Worm (Caenorhabditis elegans) whole organism, L3 larva: ENCODE results near the gene msp-78.

ENCODE experiments used
- R02D3.7 ChIP-seq: fragments of 150-350 bp; optimal IDR thresholded peaks from 2 replicates; lab custom pipeline; 2014; ENCODE audit warnings: missing biosample characterization, missing genetic modification characterization
- ZK546.5 ChIP-seq: sonication (generic microtip); optimal IDR thresholded peaks from 2 replicates; lab custom pipeline; 2017; ENCODE audit warnings: missing biosample characterization, missing genetic modification characterization
- aly-2 ChIP-seq: fragments of 150-350 bp; optimal IDR thresholded peaks from 2 replicates; lab custom pipeline; 2014; ENCODE audit warnings: missing biosample characterization, missing genetic modification characterization
- ama-1 ChIP-seq: fragments of 150-350 bp; optimal IDR thresholded peaks from 2 replicates; lab custom pipeline; 2018
- ceh-16 ChIP-seq: sonication (generic microtip); optimal IDR thresholded peaks from 2 replicates; lab custom pipeline; 2017; ENCODE audit warnings: missing biosample characterization, missing genetic modification characterization
- ceh-28 ChIP-seq: fragments of 150-350 bp; optimal IDR thresholded peaks from 2 replicates; lab custom pipeline; 2014; ENCODE audit warnings: missing biosample characterization, missing genetic modification reagents, missing genetic modification characterization
- ceh-82 ChIP-seq: fragments of 150-350 bp; optimal IDR thresholded peaks from 2 replicates; lab custom pipeline; 2014; ENCODE audit warnings: missing biosample characterization, missing genetic modification characterization
- ceh-9 ChIP-seq: sonication (generic microtip); optimal IDR thresholded peaks from 2 replicates; lab custom pipeline; 2018; ENCODE audit warnings: missing biosample characterization, missing genetic modification characterization
- daf-12 ChIP-seq: fragments of 150-350 bp; optimal IDR thresholded peaks from 2 replicates; lab custom pipeline; 2014; ENCODE audit warnings: missing biosample characterization, missing genetic modification reagents, missing genetic modification characterization
- egl-27 ChIP-seq: sonication (generic microtip); optimal IDR thresholded peaks from 4 replicates; lab custom pipeline; 2017; ENCODE audit warnings: missing biosample characterization, missing genetic modification reagents, missing genetic modification characterization
- egl-5 ChIP-seq: fragments of 150-350 bp; optimal IDR thresholded peaks from 2 replicates; lab custom pipeline; 2017; ENCODE audit warnings: missing biosample characterization, missing genetic modification reagents, missing genetic modification characterization, inconsistent platforms
- elt-1 ChIP-seq: fragments of 150-350 bp; optimal IDR thresholded peaks from 2 replicates; lab custom pipeline; 2014; ENCODE audit warnings: missing biosample characterization, missing genetic modification characterization
- elt-2 ChIP-seq: sonication (generic microtip); optimal IDR thresholded peaks from 2 replicates; lab custom pipeline; 2016; ENCODE audit warnings: missing genetic modification reagents, mild to moderate bottlenecking, missing genetic modification characterization, missing compliant biosample characterization
- elt-3 ChIP-seq, 3 experiments: fragments of 150-350 bp in 1 of 3; sonication (generic microtip) in 2 of 3; optimal IDR thresholded peaks; 2 replicates in 2 of 3; 4 replicates in 1 of 3; lab custom pipeline; 2014 to 2017; ENCODE audit warnings: missing biosample characterization in 3 of 3, missing genetic modification characterization in 3 of 3
- eor-1 ChIP-seq, 2 experiments: fragments of 150-350 bp; optimal IDR thresholded peaks; 2 replicates each; lab custom pipeline; 2014 to 2018; ENCODE audit warnings: missing biosample characterization in 2 of 2, missing genetic modification characterization in 2 of 2
- fkh-10 ChIP-seq: sonication (generic microtip); optimal IDR thresholded peaks from 2 replicates; lab custom pipeline; 2017; ENCODE audit warnings: missing biosample characterization, missing genetic modification reagents, missing genetic modification characterization
- fkh-2 ChIP-seq: fragments of 150-350 bp; optimal IDR thresholded peaks from 2 replicates; lab custom pipeline; 2014; ENCODE audit warnings: missing biosample characterization, missing genetic modification reagents, missing genetic modification characterization
- fos-1 ChIP-seq: fragments of 150-350 bp; optimal IDR thresholded peaks from 2 replicates; lab custom pipeline; 2014; ENCODE audit warnings: missing biosample characterization, missing genetic modification characterization
- hmg-11 ChIP-seq: sonication (generic microtip); optimal IDR thresholded peaks from 2 replicates; lab custom pipeline; 2016; ENCODE audit warnings: missing genetic modification characterization, missing compliant biosample characterization
- jun-1 ChIP-seq: fragments of 150-350 bp; optimal IDR thresholded peaks from 2 replicates; lab custom pipeline; 2014; ENCODE audit warnings: missing biosample characterization, missing genetic modification reagents, missing genetic modification characterization
- lin-15B ChIP-seq: fragments of 150-350 bp; optimal IDR thresholded peaks from 2 replicates; lab custom pipeline; 2014; ENCODE audit warnings: missing biosample characterization, missing genetic modification characterization
- lin-39 ChIP-seq: fragments of 150-350 bp; optimal IDR thresholded peaks from 2 replicates; lab custom pipeline; 2018; ENCODE audit warnings: missing biosample characterization, missing genetic modification reagents, missing genetic modification characterization
- lsy-12 ChIP-seq: sonication (generic microtip); optimal IDR thresholded peaks from 2 replicates; lab custom pipeline; 2016; ENCODE audit warnings: mild to moderate bottlenecking, missing genetic modification characterization, missing compliant biosample characterization
- mml-1 ChIP-seq: fragments of 150-350 bp; sonication (generic microtip); optimal IDR thresholded peaks from 3 replicates; lab custom pipeline; 2014; ENCODE audit warnings: missing biosample characterization, missing genetic modification characterization
- nfya-1 ChIP-seq: sonication (generic microtip); optimal IDR thresholded peaks from 2 replicates; lab custom pipeline; 2017; ENCODE audit warnings: missing genetic modification characterization, mild to moderate bottlenecking, missing compliant biosample characterization, antibody characterized with exemption, moderate library complexity; ENCODE audit not compliant: insufficient read depth
- nhr-11 ChIP-seq: fragments of 150-350 bp; optimal IDR thresholded peaks from 2 replicates; lab custom pipeline; 2014; ENCODE audit warnings: missing biosample characterization, missing genetic modification characterization
- nhr-12 ChIP-seq: fragments of 150-350 bp; optimal IDR thresholded peaks from 2 replicates; lab custom pipeline; 2014; ENCODE audit warnings: missing biosample characterization, missing genetic modification characterization
- nhr-23 ChIP-seq: fragments of 150-350 bp; optimal IDR thresholded peaks from 2 replicates; lab custom pipeline; 2014; ENCODE audit warnings: missing biosample characterization, missing genetic modification reagents, missing genetic modification characterization
- nhr-237 ChIP-seq: fragments of 150-350 bp; optimal IDR thresholded peaks from 2 replicates; lab custom pipeline; 2014; ENCODE audit warnings: missing biosample characterization, missing genetic modification characterization
- nhr-25 ChIP-seq: sonication (generic microtip); optimal IDR thresholded peaks from 2 replicates; lab custom pipeline; 2017; ENCODE audit warnings: missing biosample characterization, missing genetic modification characterization
- nhr-28 ChIP-seq: fragments of 150-350 bp; optimal IDR thresholded peaks from 2 replicates; lab custom pipeline; 2014; ENCODE audit warnings: missing biosample characterization, missing genetic modification characterization
- nhr-43 ChIP-seq: sonication (generic microtip); optimal IDR thresholded peaks from 2 replicates; lab custom pipeline; 2016; ENCODE audit warnings: mild to moderate bottlenecking, missing genetic modification characterization, missing compliant biosample characterization; ENCODE audit not compliant: poor library complexity, severe bottlenecking
- nhr-67 ChIP-seq: fragments of 150-350 bp; optimal IDR thresholded peaks from 2 replicates; lab custom pipeline; 2014; ENCODE audit warnings: missing biosample characterization, missing genetic modification characterization
- nhr-76 ChIP-seq: fragments of 150-350 bp; sonication (generic microtip); optimal IDR thresholded peaks from 5 replicates; lab custom pipeline; 2014; ENCODE audit warnings: missing biosample characterization, missing genetic modification characterization
- nhr-77 ChIP-seq: fragments of 150-350 bp; optimal IDR thresholded peaks from 2 replicates; lab custom pipeline; 2014; ENCODE audit warnings: missing biosample characterization, missing genetic modification characterization
- pha-4 ChIP-seq: fragments of 150-350 bp; optimal IDR thresholded peaks from 2 replicates; lab custom pipeline; 2014; ENCODE audit warnings: missing biosample characterization, missing genetic modification reagents, missing genetic modification characterization
- pqm-1 ChIP-seq: fragments of 150-350 bp; optimal IDR thresholded peaks from 2 replicates; lab custom pipeline; 2017; ENCODE audit warnings: missing biosample characterization, missing genetic modification characterization, inconsistent platforms
- sea-2 ChIP-seq: fragments of 150-350 bp; sonication (generic microtip); optimal IDR thresholded peaks from 4 replicates; lab custom pipeline; 2014; ENCODE audit warnings: missing biosample characterization, missing genetic modification reagents, missing genetic modification characterization
- skn-1 ChIP-seq: fragments of 150-350 bp; optimal IDR thresholded peaks from 2 replicates; lab custom pipeline; 2014; ENCODE audit warnings: missing biosample characterization, missing genetic modification characterization
- snpc-4 ChIP-seq: fragments of 150-350 bp; optimal IDR thresholded peaks from 2 replicates; lab custom pipeline; 2014; ENCODE audit warnings: missing biosample characterization, missing genetic modification characterization
- tbx-2 ChIP-seq: sonication (generic microtip); optimal IDR thresholded peaks from 2 replicates; lab custom pipeline; 2016; ENCODE audit warnings: mild to moderate bottlenecking, missing genetic modification characterization, missing compliant biosample characterization
- unc-39 ChIP-seq: sonication (generic microtip); optimal IDR thresholded peaks from 4 replicates; lab custom pipeline; 2017; ENCODE audit warnings: missing biosample characterization, missing genetic modification characterization
- unc-62 ChIP-seq: fragments of 150-350 bp; sonication (generic microtip); optimal IDR thresholded peaks from 4 replicates; lab custom pipeline; 2014; ENCODE audit warnings: missing biosample characterization, missing genetic modification reagents, missing genetic modification characterization
- zag-1 ChIP-seq: fragments of 150-350 bp; optimal IDR thresholded peaks from 2 replicates; lab custom pipeline; 2014; ENCODE audit warnings: missing biosample characterization, missing genetic modification characterization
- ztf-11 ChIP-seq: fragments of 150-350 bp; optimal IDR thresholded peaks from 2 replicates; lab custom pipeline; 2014; ENCODE audit warnings: missing biosample characterization, missing genetic modification characterization
- ztf-4 ChIP-seq: fragments of 150-350 bp; optimal IDR thresholded peaks from 2 replicates; lab custom pipeline; 2014; ENCODE audit warnings: missing biosample characterization, missing genetic modification characterization

The msp-78 gene

ce11 chrIV:9803544-9803943, 33.7 kb downstream of the msp-78 start:
- peak; percentile 90 for TF ChIP-seq nhr-23 (tag; lab: Kevin White, UChicago)
- no peak for TF ChIP-seq nhr-11
- TF ChIP-seq R02D3.7: no peak
- no peak for TF ChIP-seq hmg-11
- TF ChIP-seq nhr-12: no peak
- TF ChIP-seq nfya-1 (tag; lab: Kevin White, UChicago): peak; percentile 38
- TF ChIP-seq nhr-25 (tag; lab: Kevin White, UChicago): peak; percentile 74
- TF ChIP-seq aly-2 (tag; lab: Kevin White, UChicago): no peak
- TF ChIP-seq lsy-12 (tag; lab: Kevin White, UChicago): peak; percentile 35
- no peak for TF ChIP-seq nhr-76 (tag; lab: Kevin White, UChicago)
- TF ChIP-seq nhr-237 (tag; lab: Kevin White, UChicago): no peak
- TF ChIP-seq ztf-11 (tag; lab: Kevin White, UChicago): no peak
- TF ChIP-seq jun-1 (tag; lab: Kevin White, UChicago): peak; percentile 55
- no peak for TF ChIP-seq daf-12 (tag; lab: Kevin White, UChicago)
- no peak for TF ChIP-seq elt-1 (tag; lab: Kevin White, UChicago)
- TF ChIP-seq egl-5 (tag; lab: Kevin White, UChicago): no peak
- TF ChIP-seq elt-3 (tag; optimal IDR thresholded peaks at IDR 0.05; lab: Kevin White, UChicago): no peak
- no peak for TF ChIP-seq tbx-2 (tag; lab: Kevin White, UChicago)
- TF ChIP-seq ZK546.5: no peak
- no peak for TF ChIP-seq lin-39 (tag; lab: Kevin White, UChicago)
- no peak for TF ChIP-seq unc-39 (tag; lab: Kevin White, UChicago)
- peak; percentile 23 for TF ChIP-seq egl-27 (tag; lab: Kevin White, UChicago)
- peak; percentile 58 for TF ChIP-seq pqm-1 (tag; lab: Kevin White, UChicago)
- no peak for TF ChIP-seq fos-1
- TF ChIP-seq skn-1 (tag; lab: Kevin White, UChicago): no peak
- no peak for TF ChIP-seq sea-2 (GFP tag; lab: Kevin White, UChicago)
- no peak for TF ChIP-seq nhr-77 (tag; lab: Kevin White, UChicago)
- peak; percentile 64 for TF ChIP-seq nhr-43 (tag; lab: Kevin White, UChicago)
- no peak for TF ChIP-seq nhr-28 (tag; lab: Kevin White, UChicago)
- no peak for TF ChIP-seq fkh-10 (GFP tag; lab: Kevin White, UChicago)
- peak; percentile 52 for TF ChIP-seq snpc-4
- peak; percentile 29 for TF ChIP-seq lin-15B
- TF ChIP-seq ceh-16 (tag; lab: Kevin White, UChicago): no peak
- TF ChIP-seq ztf-4: no peak
- no peak for TF ChIP-seq eor-1 (tag; optimal IDR thresholded peaks at IDR 0.05; lab: Kevin White, UChicago)
- no peak for TF ChIP-seq mml-1
- no peak for TF ChIP-seq ceh-82 (tag; lab: Kevin White, UChicago)
- TF ChIP-seq zag-1 (tag; lab: Kevin White, UChicago): no peak
- peak; percentile 82 for TF ChIP-seq elt-2
- TF ChIP-seq ama-1 (lab: Kevin White, UChicago): peak; percentile 79
- peak; percentile 76 for TF ChIP-seq pha-4 (tag; lab: Kevin White, UChicago)
- peak; percentile 57 for TF ChIP-seq ceh-28 (tag; lab: Kevin White, UChicago)
- TF ChIP-seq ceh-9 (tag; lab: Kevin White, UChicago): no peak
- TF ChIP-seq fkh-2: no peak
- no peak for TF ChIP-seq nhr-67 (tag; lab: Kevin White, UChicago)
- no peak for TF ChIP-seq unc-62
- TF ChIP-seq, all 47 proteins: peak for 14

- TF ChIP-seq elt-3 (tag; optimal IDR thresholded peaks at IDR 0.05; lab: Kevin White, UChicago) (no peak), aly-2 (tag; lab: Kevin White, UChicago) (no peak), mml-1 (no peak), nhr-77 (tag; lab: Kevin White, UChicago) (no peak), pqm-1 (tag; lab: Kevin White, UChicago) (no peak), lsy-12 (tag; lab: Kevin White, UChicago) (no peak), egl-5 (tag; lab: Kevin White, UChicago) (no peak), ceh-28 (tag; lab: Kevin White, UChicago) (no peak), lin-15B (no peak), egl-27 (tag; lab: Kevin White, UChicago) (no peak), ztf-4 (no peak), elt-1 (tag; lab: Kevin White, UChicago) (no peak), ama-1 (lab: Kevin White, UChicago) (no peak), ceh-9 (tag; lab: Kevin White, UChicago) (no peak)
Observed at ce11 chrIV:9810633-9811032, 40.8 kb downstream of the msp-78 start, which contains the start of gene dct-15. TSS of gene dct-15 (minus strand) at chrIV:9810733.
